Fruit fly (Drosophila melanogaster): ENCODE results near the gene Tsp39D.

dm6 chr2L:21369606-21370005 lies 25.2 kb downstream of the Tsp39D start, which contains the start of gene Gr39b:
- TF ChIP-seq CG13204 (GFP tag; optimal IDR thresholded peaks at IDR 0.05) (no peak), CG10348 (GFP tag; IDR thresholded peaks at IDR 0.05) (no peak), Ets98B (GFP tag; IDR thresholded peaks at IDR 0.05) (no peak), CG32121 (GFP tag; IDR thresholded peaks at IDR 0.05) (no peak)
